Fruit fly (Drosophila melanogaster) whole organism, embryonic: ENCODE measurements around the gene CG9992.

Experiments
- Bgb ChIP-seq: fragments of 200-800 bp; sonication (Bioruptor generic); IDR thresholded peaks from 2 replicates; pipeline ENCODE4 v1.3.6; 2022; ENCODE audit warnings: missing biosample characterization, missing genetic modification characterization; ENCODE audit not compliant: partially characterized antibody
- CG1024 ChIP-seq: fragments of 200-800 bp; sonication (Bioruptor generic); IDR thresholded peaks from 2 replicates; pipeline ENCODE4 v1.3.6; 2022; ENCODE audit warnings: missing biosample characterization, missing genetic modification characterization
- CG10274 ChIP-seq: fragments of 200-800 bp; sonication (Bioruptor generic); optimal IDR thresholded peaks from 3 replicates; lab custom pipeline; 2017; ENCODE audit warnings: missing biosample characterization, mild to moderate bottlenecking, missing genetic modification characterization
- CG11247 ChIP-seq: fragments of 200-800 bp; sonication (Bioruptor generic); IDR thresholded peaks from 2 replicates; pipeline ENCODE4 v1.3.6; 2022; ENCODE audit warnings: missing biosample characterization, missing genetic modification characterization
- CG1233 ChIP-seq: fragments of 200-800 bp; sonication (Bioruptor generic); optimal IDR thresholded peaks from 4 replicates; lab custom pipeline; 2018; ENCODE audit warnings: missing biosample characterization, mild to moderate bottlenecking, missing genetic modification characterization
- CG13287 ChIP-seq: fragments of 200-800 bp; sonication (Bioruptor generic); IDR thresholded peaks from 2 replicates; pipeline ENCODE4 v1.3.6; 2022; ENCODE audit warnings: missing biosample characterization, missing genetic modification characterization; ENCODE audit not compliant: partially characterized antibody
- CG13296 ChIP-seq: fragments of 200-800 bp; sonication (Bioruptor generic); optimal IDR thresholded peaks from 3 replicates; lab custom pipeline; 2018; ENCODE audit warnings: missing biosample characterization, mild to moderate bottlenecking, missing genetic modification characterization
- CG13424 ChIP-seq: fragments of 200-800 bp; sonication (Bioruptor generic); optimal IDR thresholded peaks from 2 replicates; lab custom pipeline; 2019; ENCODE audit warnings: missing biosample characterization, mild to moderate bottlenecking, missing genetic modification characterization, moderate library complexity
- CG14860 ChIP-seq: fragments of 200-800 bp; sonication (Bioruptor generic); IDR thresholded peaks from 3 replicates; pipeline ENCODE4 v1.3.6; 2022; ENCODE audit warnings: missing biosample characterization, missing genetic modification characterization; ENCODE audit not compliant: partially characterized antibody
- CG15011 ChIP-seq: fragments of 200-800 bp; sonication (Bioruptor generic); optimal IDR thresholded peaks from 3 replicates; lab custom pipeline; 2018; ENCODE audit warnings: missing biosample characterization, mild to moderate bottlenecking, missing genetic modification characterization
- CG1529 ChIP-seq: fragments of 200-800 bp; sonication (Bioruptor generic); optimal IDR thresholded peaks from 3 replicates; lab custom pipeline; 2018; ENCODE audit warnings: missing biosample characterization, missing genetic modification characterization
- CG1603 ChIP-seq: fragments of 200-800 bp; sonication (Bioruptor generic); optimal IDR thresholded peaks from 2 replicates; lab custom pipeline; 2019; ENCODE audit warnings: missing biosample characterization, mild to moderate bottlenecking, missing genetic modification characterization, moderate library complexity
- CG17612 ChIP-seq: fragments of 200-800 bp; sonication (Bioruptor generic); IDR thresholded peaks from 2 replicates; pipeline ENCODE4 v1.3.6; 2022; ENCODE audit warnings: missing biosample characterization, missing genetic modification characterization
- CG18619 ChIP-seq: fragments of 200-800 bp; sonication (Bioruptor generic); optimal IDR thresholded peaks from 3 replicates; lab custom pipeline; 2017; ENCODE audit warnings: missing biosample characterization, mild to moderate bottlenecking, missing genetic modification characterization
- CG3281 ChIP-seq: fragments of 200-800 bp; sonication (Bioruptor generic); optimal IDR thresholded peaks from 3 replicates; lab custom pipeline; 2017; ENCODE audit warnings: missing biosample characterization, mild to moderate bottlenecking, missing genetic modification characterization
- CG4424 ChIP-seq: fragments of 200-800 bp; sonication (Bioruptor generic); optimal IDR thresholded peaks from 3 replicates; lab custom pipeline; 2016; ENCODE audit warnings: missing biosample characterization, missing genetic modification characterization
- CG6254 ChIP-seq: fragments of 200-800 bp; sonication (Bioruptor generic); optimal IDR thresholded peaks from 3 replicates; lab custom pipeline; 2017; ENCODE audit warnings: mild to moderate bottlenecking, missing biosample characterization, missing genetic modification reagents, missing genetic modification characterization
- CG7357 ChIP-seq: fragments of 200-800 bp; sonication (Bioruptor generic); IDR thresholded peaks from 3 replicates; pipeline ENCODE4 v1.3.6; 2022; ENCODE audit warnings: missing biosample characterization, missing genetic modification characterization
- CG7839 ChIP-seq: fragments of 200-800 bp; sonication (Bioruptor generic); optimal IDR thresholded peaks from 3 replicates; lab custom pipeline; 2018; ENCODE audit warnings: missing biosample characterization, mild to moderate bottlenecking, missing genetic modification characterization, moderate library complexity
- CG8359 ChIP-seq: fragments of 200-800 bp; sonication (Bioruptor generic); optimal IDR thresholded peaks from 2 replicates; lab custom pipeline; 2017; ENCODE audit warnings: missing biosample characterization, mild to moderate bottlenecking, missing genetic modification characterization, borderline replicate concordance
- CG9876 ChIP-seq: fragments of 200-800 bp; sonication (Bioruptor generic); optimal IDR thresholded peaks from 2 replicates; lab custom pipeline; 2016; ENCODE audit warnings: missing biosample characterization, missing genetic modification characterization
- CHES-1-like ChIP-seq: fragments of 200-800 bp; sonication (Bioruptor generic); optimal IDR thresholded peaks from 2 replicates; lab custom pipeline; 2016; ENCODE audit warnings: missing biosample characterization, missing genetic modification characterization
- Camta ChIP-seq: fragments of 200-800 bp; sonication (Bioruptor generic); optimal IDR thresholded peaks from 2 replicates; lab custom pipeline; 2016; ENCODE audit warnings: missing biosample characterization, missing genetic modification characterization
- Dbx ChIP-seq: fragments of 200-800 bp; sonication (Bioruptor generic); IDR thresholded peaks from 3 replicates; pipeline ENCODE4 v1.3.6; 2022; ENCODE audit warnings: missing biosample characterization, missing genetic modification characterization
- Dek ChIP-seq: fragments of 200-800 bp; sonication (Bioruptor generic); optimal IDR thresholded peaks from 3 replicates; lab custom pipeline; 2019; ENCODE audit warnings: missing biosample characterization, mild to moderate bottlenecking, missing genetic modification characterization, moderate library complexity
- HLHmδ ChIP-seq: fragments of 200-800 bp; sonication (Bioruptor generic); optimal IDR thresholded peaks from 2 replicates; lab custom pipeline; 2018; ENCODE audit warnings: missing biosample characterization, mild to moderate bottlenecking, missing genetic modification characterization, moderate library complexity
- Hr78 ChIP-seq, 2 experiments: fragments of 200-800 bp in 1 of 2; fragments of >200 bp in 1 of 2; sonication (Bioruptor generic) in 1 of 2; optimal IDR thresholded peaks; 2 replicates each; lab custom pipeline; 2017 to 2019; ENCODE audit warnings: missing biosample characterization in 2 of 2, missing genetic modification characterization in 2 of 2, mild to moderate bottlenecking in 1 of 2, moderate library complexity in 1 of 2
- NK7.1 ChIP-seq: fragments of 200-800 bp; sonication (Bioruptor generic); optimal IDR thresholded peaks from 3 replicates; lab custom pipeline; 2016; ENCODE audit warnings: missing biosample characterization, missing genetic modification characterization
- Side ChIP-seq: fragments of 200-800 bp; sonication (Bioruptor generic); optimal IDR thresholded peaks from 2 replicates; lab custom pipeline; 2016; ENCODE audit warnings: missing biosample characterization, missing genetic modification characterization
- amos ChIP-seq: fragments of 200-800 bp; sonication (Bioruptor generic); IDR thresholded peaks from 2 replicates; pipeline ENCODE4 v1.3.6; 2022; ENCODE audit warnings: missing biosample characterization, missing genetic modification characterization; ENCODE audit not compliant: partially characterized antibody
- ap ChIP-seq: fragments of 200-800 bp; sonication (Bioruptor generic); IDR thresholded peaks from 2 replicates; pipeline ENCODE4 v1.3.6; 2022; ENCODE audit warnings: missing biosample characterization, missing genetic modification characterization
- ato ChIP-seq: fragments of 200-800 bp; sonication (Bioruptor generic); IDR thresholded peaks from 2 replicates; pipeline ENCODE4 v1.3.6; 2022; ENCODE audit warnings: missing biosample characterization, missing genetic modification characterization; ENCODE audit not compliant: partially characterized antibody
- az2 ChIP-seq: fragments of 200-800 bp; sonication (Bioruptor generic); optimal IDR thresholded peaks from 3 replicates; lab custom pipeline; 2016; ENCODE audit warnings: missing biosample characterization, missing genetic modification characterization
- bbx ChIP-seq: fragments of 200-800 bp; sonication (Bioruptor generic); IDR thresholded peaks from 2 replicates; pipeline ENCODE4 v1.3.6; 2022; ENCODE audit warnings: missing biosample characterization, missing genetic modification characterization; ENCODE audit not compliant: partially characterized antibody
- cas ChIP-seq: fragments of 200-800 bp; sonication (Bioruptor generic); IDR thresholded peaks from 2 replicates; pipeline ENCODE4 v1.3.6; 2022; ENCODE audit warnings: missing biosample characterization, missing genetic modification characterization
- cwo ChIP-seq: fragments of 200-800 bp; sonication (Bioruptor generic); optimal IDR thresholded peaks from 3 replicates; lab custom pipeline; 2017; ENCODE audit warnings: missing biosample characterization, missing genetic modification characterization, mild to moderate bottlenecking, moderate library complexity, missing genetic modification reagents
- ems ChIP-seq: fragments of 200-800 bp; sonication (Bioruptor generic); optimal IDR thresholded peaks from 3 replicates; lab custom pipeline; 2016; ENCODE audit warnings: missing biosample characterization, missing genetic modification characterization
- hkb ChIP-seq, 2 experiments: fragments of 200-800 bp in 1 of 2; fragments of >200 bp in 1 of 2; sonication (Bioruptor generic) in 1 of 2; IDR thresholded peaks in 1 of 2; optimal IDR thresholded peaks in 1 of 2; 2 replicates each; pipeline versions ENCODE4 v1.3.6 to Lab custom; 2017 to 2022; ENCODE audit warnings: missing biosample characterization in 1 of 2, missing genetic modification characterization in 1 of 2
- kni ChIP-seq: fragments of 200-800 bp; sonication (Bioruptor generic); optimal IDR thresholded peaks from 3 replicates; lab custom pipeline; 2017; ENCODE audit warnings: mild to moderate bottlenecking, missing biosample characterization, missing genetic modification reagents, missing genetic modification characterization
- lov ChIP-seq, 2 experiments: fragments of 200-800 bp in 1 of 2; fragments of >200 bp in 1 of 2; sonication (Bioruptor generic) in 1 of 2; IDR thresholded peaks in 1 of 2; optimal IDR thresholded peaks in 1 of 2; 2 replicates in 1 of 2; 3 replicates in 1 of 2; pipeline versions ENCODE4 v1.3.6 to Lab custom; 2017 to 2022; ENCODE audit warnings: missing biosample characterization in 1 of 2, missing genetic modification characterization in 1 of 2
- mam ChIP-seq: fragments of 200-800 bp; sonication (Bioruptor generic); optimal IDR thresholded peaks from 3 replicates; lab custom pipeline; 2016; ENCODE audit warnings: missing biosample characterization, missing genetic modification characterization
- odd ChIP-seq: fragments of 200-800 bp; sonication (Bioruptor generic); optimal IDR thresholded peaks from 2 replicates; lab custom pipeline; 2017; ENCODE audit warnings: missing biosample characterization, mild to moderate bottlenecking, missing genetic modification characterization
- peb ChIP-seq: fragments of 200-800 bp; sonication (Bioruptor generic); IDR thresholded peaks from 2 replicates; pipeline ENCODE4 v1.3.6; 2022; ENCODE audit warnings: missing biosample characterization, missing genetic modification characterization
- pros ChIP-seq: fragments of 200-800 bp; sonication (Bioruptor generic); optimal IDR thresholded peaks from 3 replicates; lab custom pipeline; 2019; ENCODE audit warnings: missing biosample characterization, mild to moderate bottlenecking, missing genetic modification characterization, moderate library complexity
- schlank ChIP-seq: fragments of 200-800 bp; sonication (Bioruptor generic); optimal IDR thresholded peaks from 2 replicates; lab custom pipeline; 2018; ENCODE audit warnings: missing biosample characterization, mild to moderate bottlenecking, missing genetic modification characterization
- sr ChIP-seq: fragments of 200-800 bp; sonication (Bioruptor generic); IDR thresholded peaks from 3 replicates; pipeline ENCODE4 v1.3.6; 2022; ENCODE audit warnings: missing biosample characterization, missing genetic modification characterization
- zen2 ChIP-seq: fragments of 200-800 bp; sonication (Bioruptor generic); IDR thresholded peaks from 3 replicates; pipeline ENCODE4 v1.3.6; 2022; ENCODE audit warnings: missing biosample characterization, missing genetic modification characterization; ENCODE audit not compliant: partially characterized antibody

Gene CG9992

dm6 chrX:16422466-16423124, 37.9 kb upstream of the CG9992 start, which contains the start of gene hang (continued):
- TF ChIP-seq CG13296 (GFP tag; lab: Kevin White, UChicago) (peak; percentile 39), CG1024 (peak; percentile 33; the same call in 1 of the 2 replicates), Side (peak; percentile 29), HLHmδ (GFP tag; lab: Kevin White, UChicago) (peak; percentile 53), kni (GFP tag; lab: Kevin White, UChicago) (no peak), bbx (peak; percentile 88), CG7839 (tag; lab: Kevin White, UChicago) (peak; percentile 14), cas (peak; percentile 25; the same call in 1 of the 2 replicates), CHES-1-like (peak; percentile 51), zen2 (GFP tag; lab: Robert Waterston, UW) (peak; percentile 78), CG9876 (GFP tag; lab: Kevin White, UChicago) (peak; percentile 38), CG13424 (peak; percentile 21), cwo (peak; percentile 39), Bgb (peak; percentile 90), CG11247 (GFP tag; lab: Robert Waterston, UW) (peak; percentile 51), az2 (GFP tag; lab: Kevin White, UChicago) (no peak), hkb (optimal IDR thresholded peaks at IDR 0.05; lab: Kevin White, UChicago) (no peak), hkb (GFP tag; IDR thresholded peaks at IDR 0.05; lab: Robert Waterston, UW) (peak; percentile 61; the same call in 1 of the 2 replicates), CG3281 (GFP tag; lab: Kevin White, UChicago) (peak; percentile 53), Dbx (GFP tag; lab: Robert Waterston, UW) (peak; percentile 64; the same call in 1 of the 3 replicates), Hr78 (GFP tag; optimal IDR thresholded peaks at IDR 0.05; lab: Kevin White, UChicago) (peak in 1 of 2 experiments; percentile 12), CG10274 (no peak), CG18619 (GFP tag; lab: Kevin White, UChicago) (peak; percentile 11), CG1529 (GFP tag; lab: Kevin White, UChicago) (no peak), CG6254 (GFP tag; lab: Kevin White, UChicago) (no peak), ap (GFP tag; lab: Robert Waterston, UW) (no peak), pros (GFP tag; lab: Kevin White, UChicago) (no peak), CG1603 (peak; percentile 77), CG8359 (no peak), Camta (GFP tag; lab: Kevin White, UChicago) (no peak), lov (optimal IDR thresholded peaks at IDR 0.05; lab: Kevin White, UChicago) (no peak), lov (GFP tag; IDR thresholded peaks at IDR 0.05; lab: Robert Waterston, UW) (no peak), Dek (tag; lab: Kevin White, UChicago) (peak; percentile 37), CG1233 (GFP tag; lab: Kevin White, UChicago) (peak; percentile 18), CG13287 (GFP tag; lab: Robert Waterston, UW) (peak; percentile 79), NK7.1 (no peak), CG7357 (GFP tag; lab: Robert Waterston, UW) (no peak), CG14860 (peak; percentile 15; the same call in 1 of the 3 replicates), mam (GFP tag; lab: Kevin White, UChicago) (peak; percentile 34), ato (peak; percentile 82), CG17612 (GFP tag; lab: Robert Waterston, UW) (no peak), sr (GFP tag; lab: Robert Waterston, UW) (0 out of 3 replicates have a peak, but pooled peaks have one; percentile 7), ems (GFP tag; lab: Kevin White, UChicago) (peak; percentile 60), schlank (peak; percentile 16), odd (GFP tag; lab: Kevin White, UChicago) (peak; percentile 62), amos (GFP tag; lab: Robert Waterston, UW) (peak; percentile 91), CG15011 (GFP tag; lab: Kevin White, UChicago) (no peak), CG4424 (GFP tag; lab: Kevin White, UChicago) (peak; percentile 1), peb (0 out of 2 replicates have a peak, but pooled peaks have one; percentile 10)
